Worm (Caenorhabditis elegans): Measurements from ENCODE around the gene F57C2.5.

F57C2.5 gene

DNA sequence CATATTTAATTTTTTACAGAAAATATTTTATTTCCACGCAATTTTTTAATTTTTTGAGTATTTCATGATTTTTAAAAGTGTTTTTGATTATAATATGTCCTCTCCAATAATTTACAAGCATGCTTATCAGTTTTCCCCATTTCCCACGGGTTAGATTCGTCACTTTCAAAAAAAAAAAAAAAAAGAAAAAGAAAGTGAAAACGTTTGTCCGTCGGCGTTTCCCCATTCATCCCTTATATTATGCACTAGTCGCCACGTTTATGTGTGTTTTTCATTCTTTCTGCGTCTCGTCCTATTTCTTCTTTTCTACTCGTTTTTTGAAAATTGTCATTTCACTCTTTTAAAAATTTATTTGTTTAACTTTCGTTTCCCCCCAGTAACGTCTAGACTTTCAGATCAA lies 38.6 kb downstream of the F57C2.5 start, which contains the start of gene vnut-1 (continued):
- TF ChIP-seq lin-14 (GFP tag; optimal IDR thresholded peaks at IDR 0.05) (peak; percentile 59), irx-1 (tag; optimal IDR thresholded peaks at IDR 0.05) (no peak), lin-15B (tag; optimal IDR thresholded peaks at IDR 0.05) (no peak), unc-30 (tag; optimal IDR thresholded peaks at IDR 0.05) (no peak), tbx-2 (tag; optimal IDR thresholded peaks at IDR 0.05) (no peak), fkh-10 (GFP tag; optimal IDR thresholded peaks at IDR 0.05) (no peak), fos-1 (tag; optimal IDR thresholded peaks at IDR 0.05) (no peak), mab-9 (GFP tag; IDR thresholded peaks at IDR 0.05) (no peak), tlp-1 (tag; optimal IDR thresholded peaks at IDR 0.05) (no peak), blmp-1 (tag; optimal IDR thresholded peaks at IDR 0.05) (peak; percentile 97), pqm-1 (tag; optimal IDR thresholded peaks at IDR 0.05) (no peak), nhr-85 (tag) (peak; percentile 72), nhr-76 (tag; optimal IDR thresholded peaks at IDR 0.05) (no peak), nhr-90 (tag; optimal IDR thresholded peaks at IDR 0.05; ENCODE audit: poor library complexity) (peak; percentile 39), nhr-77 (tag; optimal IDR thresholded peaks at IDR 0.05) (no peak), aly-2 (tag; optimal IDR thresholded peaks at IDR 0.05) (no peak), ceh-63 (GFP tag; optimal IDR thresholded peaks at IDR 0.05) (no peak), isw-1 (GFP tag; IDR thresholded peaks at IDR 0.05) (no peak), zag-1 (tag; optimal IDR thresholded peaks at IDR 0.05) (no peak), unc-62 (GFP tag; optimal IDR thresholded peaks at IDR 0.05) (no peak), nhr-71 (tag; optimal IDR thresholded peaks at IDR 0.05) (peak; percentile 52), sup-37 (GFP tag; optimal IDR thresholded peaks at IDR 0.05) (no peak), ztf-4 (tag; optimal IDR thresholded peaks at IDR 0.05) (no peak), aha-1 (tag; optimal IDR thresholded peaks at IDR 0.05) (no peak), nhr-84 (tag; optimal IDR thresholded peaks at IDR 0.05) (no peak), xbp-1 (tag; optimal IDR thresholded peaks at IDR 0.05) (no peak), F16B12.6 (tag; optimal IDR thresholded peaks at IDR 0.05) (no peak), unc-130 (tag; optimal IDR thresholded peaks at IDR 0.05) (no peak), ceh-8 (GFP tag; optimal IDR thresholded peaks at IDR 0.05) (no peak), alr-1 (tag; optimal IDR thresholded peaks at IDR 0.05; ENCODE audit: borderline replicate concordance) (no peak), pag-3 (tag; optimal IDR thresholded peaks at IDR 0.05; ENCODE audit: borderline replicate concordance, insufficient read depth) (no peak), hpl-2 (GFP tag; optimal IDR thresholded peaks at IDR 0.05) (no peak), ces-1 (GFP tag; optimal IDR thresholded peaks at IDR 0.05) (no peak), mep-1 (tag; optimal IDR thresholded peaks at IDR 0.05) (peak; percentile 54), lir-3 (tag; optimal IDR thresholded peaks at IDR 0.05; ENCODE audit: poor library complexity) (no peak), skn-1 (tag; optimal IDR thresholded peaks at IDR 0.05) (no peak), dsc-1 (tag; optimal IDR thresholded peaks at IDR 0.05) (no peak), mef-2 (tag; optimal IDR thresholded peaks at IDR 0.05) (no peak), ceh-88 (GFP tag; IDR thresholded peaks at IDR 0.05) (no peak), ceh-82 (tag; optimal IDR thresholded peaks at IDR 0.05) (peak in 1 of 3 experiments; percentile 7), Y116A8C.19 (tag; optimal IDR thresholded peaks at IDR 0.05; ENCODE audit: borderline replicate concordance) (no peak)

DNA sequence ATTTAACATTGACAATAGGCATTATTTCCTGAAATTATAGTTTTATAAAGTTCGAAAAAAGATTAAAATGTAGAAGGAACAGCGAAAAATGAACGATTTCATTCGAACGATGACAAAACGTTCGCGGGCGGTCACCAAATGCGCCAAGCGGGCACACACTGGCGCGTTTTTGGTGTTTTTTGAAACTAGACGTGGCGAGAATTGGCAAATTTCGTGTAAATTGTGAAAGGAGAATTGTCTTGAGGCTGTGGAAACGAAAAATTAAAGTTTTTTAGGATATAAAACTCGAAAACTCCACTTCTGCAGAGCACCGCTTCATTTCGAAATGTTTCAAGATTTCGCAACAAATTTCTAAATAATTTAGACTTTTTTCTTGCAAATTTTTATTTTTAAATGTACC lies 39.4 kb downstream of the F57C2.5 start, which contains the start of gene usp-14:
Gene usp-14, minus strand, starts transcription at position 28 of the 400 bp plus-strand sequence.
- TF ChIP-seq dsc-1 (tag; optimal IDR thresholded peaks at IDR 0.05) (peak; percentile 40), lin-15B (tag; optimal IDR thresholded peaks at IDR 0.05) (peak; percentile 51), aha-1 (tag; optimal IDR thresholded peaks at IDR 0.05) (no peak), nhr-19 (GFP tag; conservative IDR thresholded peaks at IDR 0.05) (peak; percentile 63), ceh-88 (GFP tag; IDR thresholded peaks at IDR 0.05) (no peak), jun-1 (tag; optimal IDR thresholded peaks at IDR 0.05) (peak; percentile 31), lin-14 (GFP tag; optimal IDR thresholded peaks at IDR 0.05) (peak; percentile 91), hlh-4 (tag; optimal IDR thresholded peaks at IDR 0.05) (no peak), aly-2 (tag; optimal IDR thresholded peaks at IDR 0.05) (no peak), ama-1 (optimal IDR thresholded peaks at IDR 0.05) (no peak), zip-4 (GFP tag; optimal IDR thresholded peaks at IDR 0.05) (peak; percentile 50), mdl-1 (tag; optimal IDR thresholded peaks at IDR 0.05) (peak in 1 of 2 experiments; percentile 52), isw-1 (GFP tag; IDR thresholded peaks at IDR 0.05) (peak; percentile 45), tlp-1 (tag; optimal IDR thresholded peaks at IDR 0.05) (no peak), fkh-4 (tag; optimal IDR thresholded peaks at IDR 0.05; ENCODE audit: borderline replicate concordance) (no peak), vab-15 (tag; optimal IDR thresholded peaks at IDR 0.05) (no peak), nhr-77 (tag; optimal IDR thresholded peaks at IDR 0.05) (peak; percentile 58), hlh-17 (GFP tag; optimal IDR thresholded peaks at IDR 0.05; ENCODE audit: borderline replicate concordance) (no peak), elt-2 (tag; optimal IDR thresholded peaks at IDR 0.05) (no peak), alr-1 (tag; optimal IDR thresholded peaks at IDR 0.05; ENCODE audit: borderline replicate concordance) (no peak), F16B12.6 (tag; optimal IDR thresholded peaks at IDR 0.05) (peak; percentile 47), tbx-2 (tag; optimal IDR thresholded peaks at IDR 0.05) (peak; percentile 66), nhr-84 (tag; optimal IDR thresholded peaks at IDR 0.05) (no peak), efl-1 (optimal IDR thresholded peaks at IDR 0.05) (peak; percentile 77 to 80), efl-1 (GFP tag; optimal IDR thresholded peaks at IDR 0.05 in 1 of 2) (peak; percentile 82 to 98)

Measured in whole organism, L1 larva.